Worm (Caenorhabditis elegans): ENCODE measurements around the gene prdx-3.
"Not testable (repeated sequence)": the region's sequence is repeated elsewhere in the genome, so short reads cannot be mapped to it uniquely, and the experiment has no call there.

ce11 chrIII:4378600-4379293, 28.5 kb upstream of the prdx-3 start:
- not testable (repeated sequence) for TF ChIP-seq snpc-4 (tag; optimal IDR thresholded peaks at IDR 0.05); nhr-77 (tag; optimal IDR thresholded peaks at IDR 0.05); attf-4 (tag; optimal IDR thresholded peaks at IDR 0.05); nhr-76 (tag; optimal IDR thresholded peaks at IDR 0.05); ama-1 (optimal IDR thresholded peaks at IDR 0.05); ceh-28 (tag; optimal IDR thresholded peaks at IDR 0.05)
- TF ChIP-seq lin-38 (GFP tag; IDR thresholded peaks at IDR 0.05) (peak; percentile 72), fkh-10 (GFP tag; optimal IDR thresholded peaks at IDR 0.05) (peak; percentile 4), D1046.2 (GFP tag; IDR thresholded peaks at IDR 0.05) (peak; percentile 8; the same call in 1 of the 2 replicates), ceh-20 (GFP tag; IDR thresholded peaks at IDR 0.05) (peak; percentile 73), hmg-1.1 (GFP tag; IDR thresholded peaks at IDR 0.05) (peak; percentile 88)

Data from whole organism, L4 larva.